Fruit fly (Drosophila melanogaster) whole organism, embryonic: ENCODE results near the gene Rbp.

ENCODE experiments used
- Asciz ChIP-seq: fragments of 200-800 bp; sonication (Bioruptor generic); optimal IDR thresholded peaks from 2 replicates; lab custom pipeline; 2017; ENCODE audit warnings: missing biosample characterization, mild to moderate bottlenecking, missing genetic modification characterization, missing genetic modification reagents
- Awh ChIP-seq: fragments of 200-800 bp; sonication (Bioruptor generic); IDR thresholded peaks from 2 replicates; pipeline ENCODE4, ENCODE4 v1.3.6; 2022; ENCODE audit warnings: missing biosample characterization, missing genetic modification characterization
- BEAF-32 ChIP-seq: fragments of 200-800 bp; sonication (Bioruptor generic); optimal IDR thresholded peaks from 3 replicates; lab custom pipeline; 2017; ENCODE audit warnings: missing biosample characterization, missing genetic modification characterization, mild to moderate bottlenecking, moderate library complexity, missing genetic modification reagents
- C15 ChIP-seq: fragments of 200-800 bp; sonication (Bioruptor generic); IDR thresholded peaks from 3 replicates; pipeline ENCODE4 v1.3.6; 2022; ENCODE audit warnings: missing biosample characterization, missing genetic modification characterization
- CG10267 ChIP-seq: fragments of 200-800 bp; sonication (Bioruptor generic); optimal IDR thresholded peaks from 2 replicates; lab custom pipeline; 2018; ENCODE audit warnings: missing biosample characterization, mild to moderate bottlenecking, missing genetic modification characterization, moderate library complexity
- CG10543 ChIP-seq: fragments of 200-800 bp; sonication (Bioruptor generic); optimal IDR thresholded peaks from 3 replicates; lab custom pipeline; 2017; ENCODE audit warnings: missing biosample characterization, mild to moderate bottlenecking, missing genetic modification characterization, moderate library complexity
- CG11398 ChIP-seq: fragments of 200-800 bp; sonication (Bioruptor generic); optimal IDR thresholded peaks from 2 replicates; lab custom pipeline; 2016; ENCODE audit warnings: missing biosample characterization, missing genetic modification characterization
- CG12219 ChIP-seq: fragments of 200-800 bp; sonication (Bioruptor generic); optimal IDR thresholded peaks from 3 replicates; lab custom pipeline; 2018; ENCODE audit warnings: missing biosample characterization, mild to moderate bottlenecking, missing genetic modification characterization
- CG13424 ChIP-seq: fragments of 200-800 bp; sonication (Bioruptor generic); optimal IDR thresholded peaks from 2 replicates; lab custom pipeline; 2019; ENCODE audit warnings: missing biosample characterization, mild to moderate bottlenecking, missing genetic modification characterization, moderate library complexity
- CG14014 ChIP-seq: fragments of 200-800 bp; sonication (Bioruptor generic); IDR thresholded peaks from 2 replicates; pipeline ENCODE4 v1.3.6; 2022; ENCODE audit warnings: missing biosample characterization, missing genetic modification characterization
- CG14667 ChIP-seq: fragments of 200-800 bp; sonication (Bioruptor generic); IDR thresholded peaks from 2 replicates; pipeline ENCODE4 v1.3.6; 2022; ENCODE audit warnings: missing biosample characterization, missing genetic modification characterization
- CG17802 ChIP-seq: fragments of 200-800 bp; sonication (Bioruptor generic); optimal IDR thresholded peaks from 2 replicates; lab custom pipeline; 2018; ENCODE audit warnings: missing biosample characterization, mild to moderate bottlenecking, missing genetic modification characterization, moderate library complexity
- CG2129 ChIP-seq: fragments of 200-800 bp; sonication (Bioruptor generic); IDR thresholded peaks from 2 replicates; pipeline ENCODE4 v1.3.6; 2022; ENCODE audit warnings: missing biosample characterization, missing genetic modification characterization; ENCODE audit not compliant: partially characterized antibody
- CG31441 ChIP-seq: fragments of 200-800 bp; sonication (Bioruptor generic); IDR thresholded peaks from 2 replicates; pipeline ENCODE4 v1.3.6; 2022; ENCODE audit warnings: missing biosample characterization, missing genetic modification characterization
- CG32532 ChIP-seq: fragments of 200-800 bp; sonication (Bioruptor generic); IDR thresholded peaks from 2 replicates; pipeline ENCODE4 v1.3.6; 2022; ENCODE audit warnings: missing biosample characterization, missing genetic modification characterization
- CG3726 ChIP-seq: fragments of 200-800 bp; sonication (Bioruptor generic); IDR thresholded peaks from 3 replicates; pipeline ENCODE4, ENCODE4 v1.3.6; 2022; ENCODE audit warnings: missing biosample characterization, missing genetic modification characterization
- CG4360 ChIP-seq: fragments of 200-800 bp; sonication (Bioruptor generic); IDR thresholded peaks from 2 replicates; pipeline ENCODE4 v1.3.6; 2022; ENCODE audit warnings: missing biosample characterization, missing genetic modification characterization
- CG43689 ChIP-seq: fragments of 200-800 bp; sonication (Bioruptor generic); IDR thresholded peaks from 2 replicates; pipeline ENCODE4 v1.3.6; 2022; ENCODE audit warnings: missing biosample characterization, missing genetic modification characterization
- CG4404 ChIP-seq: fragments of 200-800 bp; sonication (Bioruptor generic); IDR thresholded peaks from 2 replicates; pipeline ENCODE4 v1.3.6; 2022; ENCODE audit warnings: missing biosample characterization, missing genetic modification characterization
- CG6175 ChIP-seq: fragments of 200-800 bp; sonication (Bioruptor generic); IDR thresholded peaks from 3 replicates; pipeline ENCODE4 v1.3.6; 2022; ENCODE audit warnings: missing biosample characterization, missing genetic modification characterization
- CG6683 ChIP-seq: fragments of 200-800 bp; sonication (Bioruptor generic); optimal IDR thresholded peaks from 2 replicates; lab custom pipeline; 2017; ENCODE audit warnings: missing biosample characterization, mild to moderate bottlenecking, missing genetic modification characterization, missing genetic modification reagents
- CG6791 ChIP-seq: fragments of 200-800 bp; sonication (Bioruptor generic); IDR thresholded peaks from 3 replicates; pipeline ENCODE4 v1.3.6; 2022; ENCODE audit warnings: missing biosample characterization, missing genetic modification characterization; ENCODE audit not compliant: partially characterized antibody
- CG7556 ChIP-seq: fragments of 200-800 bp; sonication (Bioruptor generic); optimal IDR thresholded peaks from 2 replicates; lab custom pipeline; 2017; ENCODE audit warnings: missing biosample characterization, mild to moderate bottlenecking, missing genetic modification characterization
- CG7928 ChIP-seq: fragments of 200-800 bp; sonication (Bioruptor generic); optimal IDR thresholded peaks from 2 replicates; lab custom pipeline; 2017; ENCODE audit warnings: missing biosample characterization, mild to moderate bottlenecking, missing genetic modification characterization
- CG8281 ChIP-seq: fragments of 200-800 bp; sonication (Bioruptor generic); optimal IDR thresholded peaks from 2 replicates; lab custom pipeline; 2018; ENCODE audit warnings: missing biosample characterization, mild to moderate bottlenecking, missing genetic modification characterization, moderate library complexity
- Dek ChIP-seq: fragments of 200-800 bp; sonication (Bioruptor generic); optimal IDR thresholded peaks from 3 replicates; lab custom pipeline; 2019; ENCODE audit warnings: missing biosample characterization, mild to moderate bottlenecking, missing genetic modification characterization, moderate library complexity
- H15 ChIP-seq: fragments of 200-800 bp; sonication (Bioruptor generic); IDR thresholded peaks from 3 replicates; pipeline ENCODE4 v1.3.6; 2022; ENCODE audit warnings: missing biosample characterization, missing genetic modification characterization
- Lpt ChIP-seq: fragments of >200 bp; optimal IDR thresholded peaks from 2 replicates; lab custom pipeline; 2018; ENCODE audit warnings: missing biosample characterization, missing genetic modification characterization
- Meics ChIP-seq: fragments of 200-800 bp; sonication (Bioruptor generic); optimal IDR thresholded peaks from 2 replicates; lab custom pipeline; 2017; ENCODE audit warnings: missing biosample characterization, mild to moderate bottlenecking, missing genetic modification characterization
- Oaz ChIP-seq: fragments of 200-800 bp; sonication (Bioruptor generic); IDR thresholded peaks from 2 replicates; pipeline ENCODE4 v1.3.6; 2022; ENCODE audit warnings: missing biosample characterization, missing genetic modification characterization
- Poxn ChIP-seq: fragments of 200-800 bp; sonication (Bioruptor generic); IDR thresholded peaks from 2 replicates; pipeline ENCODE4 v1.3.6; 2022; ENCODE audit warnings: missing biosample characterization, missing genetic modification characterization
- Six4 ChIP-seq: fragments of 200-800 bp; sonication (Bioruptor generic); optimal IDR thresholded peaks from 2 replicates; lab custom pipeline; 2016; ENCODE audit warnings: missing biosample characterization, missing genetic modification characterization
- Ssrp ChIP-seq: fragments of 200-800 bp; sonication (Bioruptor generic); optimal IDR thresholded peaks from 2 replicates; lab custom pipeline; 2018; ENCODE audit warnings: missing biosample characterization, mild to moderate bottlenecking, missing genetic modification characterization, moderate library complexity
- Taf1 ChIP-seq: fragments of 200-800 bp; sonication (Bioruptor generic); IDR thresholded peaks from 2 replicates; pipeline ENCODE4 v1.3.6; 2022; ENCODE audit warnings: missing biosample characterization, missing genetic modification characterization
- Trl ChIP-seq, 3 experiments: fragments of >200 bp in 2 of 3; fragments of 200-800 bp in 1 of 3; sonication (Bioruptor generic) in 1 of 3; optimal IDR thresholded peaks; 2 replicates in 1 of 3; 3 replicates in 2 of 3; lab custom pipeline; 2016 to 2017; ENCODE audit warnings: missing biosample characterization in 1 of 3, missing genetic modification characterization in 1 of 3
- ash1 ChIP-seq: fragments of 200-800 bp; sonication (Bioruptor generic); optimal IDR thresholded peaks from 2 replicates; lab custom pipeline; 2018; ENCODE audit warnings: missing biosample characterization, mild to moderate bottlenecking, missing genetic modification characterization
- bcd ChIP-seq: fragments of 200-800 bp; sonication (Bioruptor generic); optimal IDR thresholded peaks from 2 replicates; lab custom pipeline; 2017; ENCODE audit warnings: missing biosample characterization, mild to moderate bottlenecking, missing genetic modification characterization
- bowl ChIP-seq: fragments of 200-800 bp; sonication (Bioruptor generic); IDR thresholded peaks from 2 replicates; pipeline ENCODE4 v1.3.6; 2022; ENCODE audit warnings: missing biosample characterization, missing genetic modification characterization
- chinmo ChIP-seq: fragments of 200-800 bp; sonication (Bioruptor generic); IDR thresholded peaks from 4 replicates; pipeline ENCODE4 v1.3.6; 2022; ENCODE audit warnings: missing biosample characterization, missing genetic modification characterization; ENCODE audit not compliant: partially characterized antibody
- da ChIP-seq: fragments of 200-800 bp; sonication (Bioruptor generic); optimal IDR thresholded peaks from 2 replicates; lab custom pipeline; 2016; ENCODE audit warnings: missing biosample characterization, missing genetic modification characterization
- mld ChIP-seq: fragments of 200-800 bp; sonication (Bioruptor generic); IDR thresholded peaks from 3 replicates; pipeline ENCODE4 v1.3.6; 2022; ENCODE audit warnings: missing biosample characterization, missing genetic modification characterization; ENCODE audit not compliant: partially characterized antibody
- onecut ChIP-seq: fragments of 200-800 bp; sonication (Bioruptor generic); IDR thresholded peaks from 2 replicates; pipeline ENCODE4 v1.3.6; 2022; ENCODE audit warnings: missing biosample characterization, missing genetic modification characterization
- org-1 ChIP-seq: fragments of 200-800 bp; sonication (Bioruptor generic); optimal IDR thresholded peaks from 2 replicates; lab custom pipeline; 2017; ENCODE audit warnings: missing biosample characterization, missing genetic modification characterization
- peb ChIP-seq: fragments of 200-800 bp; sonication (Bioruptor generic); IDR thresholded peaks from 2 replicates; pipeline ENCODE4 v1.3.6; 2022; ENCODE audit warnings: missing biosample characterization, missing genetic modification characterization
- pfk ChIP-seq: fragments of 200-800 bp; sonication (Bioruptor generic); optimal IDR thresholded peaks from 2 replicates; lab custom pipeline; 2018; ENCODE audit warnings: missing biosample characterization, mild to moderate bottlenecking, missing genetic modification characterization, moderate library complexity
- stc ChIP-seq: fragments of 200-800 bp; sonication (Bioruptor generic); IDR thresholded peaks from 2 replicates; pipeline ENCODE4 v1.3.6; 2022; ENCODE audit warnings: missing biosample characterization, missing genetic modification characterization
- yki ChIP-seq: fragments of >200 bp; optimal IDR thresholded peaks from 3 replicates; lab custom pipeline; 2018
- zen2 ChIP-seq: fragments of 200-800 bp; sonication (Bioruptor generic); IDR thresholded peaks from 3 replicates; pipeline ENCODE4 v1.3.6; 2022; ENCODE audit warnings: missing biosample characterization, missing genetic modification characterization; ENCODE audit not compliant: partially characterized antibody

Gene Rbp

DNA sequence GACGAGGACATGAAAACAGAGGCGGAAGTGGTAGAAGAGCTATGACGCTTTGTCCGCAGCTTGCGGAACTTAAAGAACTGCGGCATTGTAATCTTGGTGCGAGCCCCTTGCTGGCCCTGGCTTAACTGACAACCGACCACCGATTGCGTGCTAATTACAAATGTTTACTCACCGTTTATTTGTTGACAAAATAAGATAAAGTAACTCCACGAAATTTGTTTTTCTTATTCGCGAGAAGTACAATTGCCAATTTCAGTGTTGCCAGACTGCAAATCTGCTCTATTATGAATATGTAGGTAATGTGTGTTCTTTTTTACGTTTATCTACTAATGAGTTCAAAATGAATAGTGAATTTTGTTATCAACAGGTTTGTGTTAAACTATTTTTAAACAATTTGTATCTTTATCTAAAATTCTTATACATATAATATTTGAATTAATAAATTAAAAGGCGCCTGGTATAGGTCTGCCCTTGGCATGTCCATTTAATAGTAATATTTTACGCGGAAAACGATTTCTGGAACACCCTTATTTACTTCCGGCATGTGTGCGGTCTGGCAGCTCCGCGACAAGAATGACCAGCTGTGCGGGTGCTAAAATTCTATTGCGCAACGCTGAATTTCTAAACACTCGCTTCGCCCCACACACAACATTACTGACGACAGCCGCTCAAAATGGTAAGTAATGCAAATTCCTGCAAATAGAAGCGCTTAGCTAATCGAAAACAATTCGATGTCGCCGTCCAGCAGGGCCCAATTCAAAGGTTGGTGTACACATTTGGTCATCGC lies 17.6 kb upstream of the Rbp start, which contains the start of the genes Atg4b and Hibch (continued):
- TF ChIP-seq BEAF-32 (GFP tag; lab: Kevin White, UChicago) (peak; percentile 41), bowl (GFP tag; lab: Robert Waterston, UW) (no peak), CG7556 (GFP tag; lab: Kevin White, UChicago) (peak; percentile 87), yki (lab: Kevin White, UChicago) (no peak), H15 (GFP tag; lab: Robert Waterston, UW) (peak; percentile 73; the same call in 2 of the 3 replicates), CG13424 (tag; lab: Kevin White, UChicago) (peak; percentile 91), CG2129 (GFP tag; lab: Robert Waterston, UW) (no peak), chinmo (no peak), peb (GFP tag; lab: Robert Waterston, UW) (peak; percentile 29; the same call in 1 of the 2 replicates), org-1 (GFP tag; lab: Kevin White, UChicago) (peak; percentile 64), onecut (GFP tag; lab: Robert Waterston, UW) (peak; percentile 49), zen2 (no peak), Dek (tag; lab: Kevin White, UChicago) (no peak), stc (GFP tag; lab: Robert Waterston, UW) (peak; percentile 74), CG17802 (tag; lab: Kevin White, UChicago) (peak; percentile 23), Asciz (GFP tag; lab: Kevin White, UChicago) (no peak), CG3726 (GFP tag; lab: Robert Waterston, UW) (peak; percentile 69; the same call in 2 of the 3 replicates), C15 (GFP tag; lab: Robert Waterston, UW) (0 out of 3 replicates have a peak, but pooled peaks have one; percentile 18), Poxn (GFP tag; lab: Robert Waterston, UW) (no peak; the same call in 1 of the 2 replicates), CG14667 (peak; percentile 75), Lpt (GFP tag; lab: Kevin White, UChicago) (no peak), bcd (peak; percentile 86), Ssrp (tag; lab: Kevin White, UChicago) (peak; percentile 85), CG7928 (GFP tag; lab: Kevin White, UChicago) (peak; percentile 55), CG10267 (peak; percentile 81), CG8281 (no peak), CG4404 (peak; percentile 87), Awh (GFP tag; lab: Robert Waterston, UW) (0 out of 2 replicates have a peak, but pooled peaks have one; percentile 47), mld (GFP tag; lab: Robert Waterston, UW) (no peak), CG43689 (GFP tag; lab: Robert Waterston, UW) (peak; percentile 59; the same call in 1 of the 2 replicates), CG6791 (GFP tag; lab: Robert Waterston, UW) (no peak), CG10543 (peak; percentile 96), Taf1 (peak; percentile 61; the same call in 1 of the 2 replicates), CG14014 (GFP tag; lab: Robert Waterston, UW) (peak; percentile 69), CG11398 (GFP tag; lab: Kevin White, UChicago) (no peak), CG6175 (GFP tag; lab: Robert Waterston, UW) (peak; percentile 60; the same call in 2 of the 3 replicates), Meics (peak; percentile 90), CG31441 (GFP tag; lab: Robert Waterston, UW) (peak; percentile 93), CG4360 (GFP tag; lab: Robert Waterston, UW) (no peak), pfk (GFP tag; lab: Kevin White, UChicago) (peak; percentile 47), CG12219 (GFP tag; lab: Kevin White, UChicago) (peak; percentile 43), Trl (optimal IDR thresholded peaks at IDR 0.05; lab: Kevin White, UChicago) (no peak), Trl (GFP tag; optimal IDR thresholded peaks at IDR 0.05; lab: Kevin White, UChicago) (no peak), Six4 (GFP tag; lab: Kevin White, UChicago) (peak; percentile 62), CG6683 (peak; percentile 68), da (GFP tag; lab: Kevin White, UChicago) (no peak), ash1 (GFP tag; lab: Kevin White, UChicago) (no peak), Oaz (GFP tag; lab: Robert Waterston, UW) (peak; percentile 48; the same call in 1 of the 2 replicates), CG32532 (GFP tag; lab: Robert Waterston, UW) (peak; percentile 86)
